Worm (Caenorhabditis elegans) whole organism, early embryonic: ENCODE results near the gene T15B7.15.

Experiments used
- B0310.2 ChIP-seq: sonication (generic microtip); optimal IDR thresholded peaks from 2 replicates; lab custom pipeline; 2016; ENCODE audit warnings: mild to moderate bottlenecking, missing genetic modification characterization, missing compliant biosample characterization
- F13C5.2 ChIP-seq: sonication (generic microtip); optimal IDR thresholded peaks from 2 replicates; lab custom pipeline; 2017; ENCODE audit warnings: mild to moderate bottlenecking, missing genetic modification characterization, inconsistent platforms, missing compliant biosample characterization
- aly-1 ChIP-seq: sonication (generic microtip); optimal IDR thresholded peaks from 2 replicates; lab custom pipeline; 2016; ENCODE audit warnings: missing genetic modification characterization, missing compliant biosample characterization
- ama-1 ChIP-seq: fragments of 150-350 bp; optimal IDR thresholded peaks from 2 replicates; lab custom pipeline; 2014
- ceh-13 ChIP-seq: fragments of 200-800 bp; sonication (Bioruptor generic); optimal IDR thresholded peaks from 2 replicates; lab custom pipeline; 2018; ENCODE audit warnings: mild to moderate bottlenecking, missing genetic modification characterization, missing compliant biosample characterization
- ceh-36 ChIP-seq: sonication (generic microtip); optimal IDR thresholded peaks from 2 replicates; lab custom pipeline; 2016; ENCODE audit warnings: missing genetic modification characterization, inconsistent platforms, missing compliant biosample characterization
- ets-7 ChIP-seq: sonication (generic microtip); optimal IDR thresholded peaks from 2 replicates; lab custom pipeline; 2016; ENCODE audit warnings: missing genotype, missing genetic modification characterization, missing compliant biosample characterization
- flt-1 ChIP-seq: fragments of 200-800 bp; sonication (Bioruptor generic); IDR thresholded peaks from 2 replicates; pipeline ENCODE4 v1.3.6; 2022; ENCODE audit warnings: missing genetic modification characterization, missing compliant biosample characterization
- hmbx-1 ChIP-seq: sonication (generic microtip); optimal IDR thresholded peaks from 2 replicates; lab custom pipeline; 2016; ENCODE audit warnings: mild to moderate bottlenecking, missing genetic modification characterization, missing compliant biosample characterization
- hmg-4 ChIP-seq: fragments of 200-800 bp; sonication (Bioruptor generic); optimal IDR thresholded peaks from 2 replicates; lab custom pipeline; 2018; ENCODE audit warnings: mild to moderate bottlenecking, missing genetic modification characterization, missing compliant biosample characterization
- hnd-1 ChIP-seq: sonication (generic microtip); optimal IDR thresholded peaks from 2 replicates; lab custom pipeline; 2016; ENCODE audit warnings: missing genetic modification characterization, missing compliant biosample characterization
- pes-1 ChIP-seq: fragments of 200-800 bp; sonication (Bioruptor generic); IDR thresholded peaks from 2 replicates; pipeline ENCODE4 v1.3.6; 2022; ENCODE audit warnings: missing genetic modification reagents, missing genetic modification characterization, missing compliant biosample characterization
- scrt-1 ChIP-seq: fragments of 200-800 bp; sonication (Bioruptor generic); IDR thresholded peaks from 2 replicates; pipeline ENCODE4 v1.3.6; 2022; ENCODE audit warnings: missing genetic modification characterization, missing compliant biosample characterization
- sea-1 ChIP-seq: fragments of 200-800 bp; sonication (Bioruptor generic); conservative IDR thresholded peaks from 2 replicates; pipeline ENCODE4 v1.3.6; 2022; ENCODE audit warnings: missing genetic modification characterization, missing compliant biosample characterization
- tbx-11 ChIP-seq: fragments of 200-800 bp; sonication (Bioruptor generic); IDR thresholded peaks from 2 replicates; pipeline ENCODE4 v1.3.6; 2022; ENCODE audit warnings: missing genetic modification characterization, missing compliant biosample characterization
- tbx-37 ChIP-seq: fragments of 200-800 bp; sonication (Bioruptor generic); conservative IDR thresholded peaks from 2 replicates; pipeline ENCODE4 v1.3.6; 2022; ENCODE audit warnings: missing genetic modification reagents, missing genetic modification characterization, missing compliant biosample characterization
- tra-4 ChIP-seq: sonication (generic microtip); optimal IDR thresholded peaks from 2 replicates; lab custom pipeline; 2017; ENCODE audit warnings: missing genetic modification characterization, missing compliant biosample characterization

Gene T15B7.15

ce11 chrV:6878559-6878958 lies 40.1 kb upstream of the T15B7.15 start:
- TF ChIP-seq ceh-13 (GFP tag; lab: Kevin White, UChicago): no peak
- TF ChIP-seq ceh-36: no peak
- no peak for TF ChIP-seq pes-1 (GFP tag; lab: Robert Waterston, UW)
- TF ChIP-seq ets-7 (tag; lab: Kevin White, UChicago): no peak
- TF ChIP-seq ama-1: no peak

- no peak for TF ChIP-seq ets-7 (tag; lab: Kevin White, UChicago)
- peak; percentile 18 for TF ChIP-seq hmg-4
- no peak for TF ChIP-seq flt-1 (GFP tag; lab: Robert Waterston, UW)
These were observed 38.5 kb upstream of the T15B7.15 start for ce11 chrV:6876763-6877515.

ce11 chrV:6875795-6876194 lies 37.3 kb upstream of the T15B7.15 start:
- TF ChIP-seq B0310.2 (tag; lab: Kevin White, UChicago) (no peak), hmbx-1 (no peak), ceh-36 (no peak), ets-7 (tag; lab: Kevin White, UChicago) (no peak), tbx-11 (no peak), flt-1 (GFP tag; lab: Robert Waterston, UW) (no peak), sea-1 (GFP tag; lab: Robert Waterston, UW) (no peak), tra-4 (tag; lab: Kevin White, UChicago) (no peak), aly-1 (tag; lab: Kevin White, UChicago) (no peak), pes-1 (GFP tag; lab: Robert Waterston, UW) (no peak)

ce11 chrV:6874735-6875134 lies 36.3 kb upstream of the T15B7.15 start:
- TF ChIP-seq flt-1 (GFP tag; lab: Robert Waterston, UW) (no peak), tbx-37 (GFP tag; lab: Robert Waterston, UW) (no peak), ama-1 (no peak), tra-4 (tag; lab: Kevin White, UChicago) (no peak), ceh-36 (no peak), tbx-11 (no peak), aly-1 (tag; lab: Kevin White, UChicago) (no peak), B0310.2 (tag; lab: Kevin White, UChicago) (no peak), ceh-13 (GFP tag; lab: Kevin White, UChicago) (no peak), ets-7 (tag; lab: Kevin White, UChicago) (no peak), pes-1 (GFP tag; lab: Robert Waterston, UW) (no peak), sea-1 (GFP tag; lab: Robert Waterston, UW) (no peak), hmbx-1 (no peak), scrt-1 (GFP tag; lab: Robert Waterston, UW) (no peak), hmg-4 (no peak), hnd-1 (no peak), F13C5.2 (tag; lab: Kevin White, UChicago) (no peak)

ce11 chrV:6870004-6870403 lies 31.5 kb upstream of the T15B7.15 start, which contains the start of gene frpr-18:
TSS of gene frpr-18 (plus strand) at chrV:6870304.
- TF ChIP-seq ceh-13 (GFP tag; lab: Kevin White, UChicago) (no peak), ets-7 (tag; lab: Kevin White, UChicago) (no peak), tbx-11 (no peak), sea-1 (GFP tag; lab: Robert Waterston, UW) (no peak), tra-4 (tag; lab: Kevin White, UChicago) (no peak), ceh-36 (no peak), F13C5.2 (tag; lab: Kevin White, UChicago) (no peak), hnd-1 (no peak), scrt-1 (GFP tag; lab: Robert Waterston, UW) (no peak), hmbx-1 (no peak), B0310.2 (tag; lab: Kevin White, UChicago) (no peak), pes-1 (GFP tag; lab: Robert Waterston, UW) (no peak)

- TF ChIP-seq sea-1 (GFP tag; lab: Robert Waterston, UW) (no peak), tra-4 (tag; lab: Kevin White, UChicago) (no peak)
These were observed 16.2 kb upstream of the T15B7.15 start, which contains the start of gene gpa-10 for ce11 chrV:6854711-6855110. TSS of gene gpa-10 (minus strand) at chrV:6854811.

ce11 chrV:6846507-6846906 lies 8.0 kb upstream of the T15B7.15 start, which contains the start of gene lgc-54:
TSS of gene lgc-54 (minus strand) at chrV:6846607.
- no peak for TF ChIP-seq tbx-11
- TF ChIP-seq scrt-1 (GFP tag; lab: Robert Waterston, UW): no peak
- no peak for TF ChIP-seq flt-1 (GFP tag; lab: Robert Waterston, UW)
- no peak for TF ChIP-seq tra-4 (tag; lab: Kevin White, UChicago)
- no peak for TF ChIP-seq hnd-1
- TF ChIP-seq ceh-13 (GFP tag; lab: Kevin White, UChicago): no peak
- no peak for TF ChIP-seq pes-1 (GFP tag; lab: Robert Waterston, UW)
- TF ChIP-seq aly-1 (tag; lab: Kevin White, UChicago): no peak
- TF ChIP-seq F13C5.2 (tag; lab: Kevin White, UChicago): no peak
- no peak for TF ChIP-seq B0310.2 (tag; lab: Kevin White, UChicago)
- no peak for TF ChIP-seq tbx-37 (GFP tag; lab: Robert Waterston, UW)
- no peak for TF ChIP-seq ama-1
- TF ChIP-seq hmg-4: no peak
- TF ChIP-seq ets-7 (tag; lab: Kevin White, UChicago): no peak

ce11 chrV:6842437-6842836 lies 4.0 kb upstream of the T15B7.15 start, which contains the start of gene T15B7.1:
TSS of gene T15B7.1 (plus strand) at chrV:6842737.
- TF ChIP-seq B0310.2 (tag; lab: Kevin White, UChicago) (no peak), pes-1 (GFP tag; lab: Robert Waterston, UW) (no peak), tbx-11 (no peak)
